Worm (Caenorhabditis elegans): Measurements from ENCODE around the gene F44E2.3.

DNA sequence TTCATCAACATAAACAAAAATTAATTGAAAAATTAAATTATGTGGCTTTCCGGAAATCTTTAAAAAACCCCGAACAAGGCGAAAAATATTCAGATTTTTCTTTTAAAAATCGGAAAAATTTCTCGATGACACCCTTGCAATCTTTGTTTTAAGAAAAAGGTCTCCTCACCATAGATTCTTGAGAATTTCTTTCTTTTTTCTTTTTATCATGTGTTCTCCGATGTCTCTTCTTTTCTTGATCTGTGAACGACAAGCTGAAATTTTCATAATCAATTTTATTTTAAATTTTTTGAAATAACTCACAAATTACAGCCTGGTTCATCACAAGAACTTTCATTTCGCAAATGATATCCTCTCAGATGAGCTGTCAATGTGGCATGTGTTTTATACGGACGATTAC, 37.9 kb downstream of the F44E2.3 start, which contains the start of the genes zfp-1 and F54F2.14:
- TF ChIP-seq gmeb-2 (tag; optimal IDR thresholded peaks at IDR 0.05) (no peak), fkh-10 (GFP tag; optimal IDR thresholded peaks at IDR 0.05) (no peak), ama-1 (optimal IDR thresholded peaks at IDR 0.05) (no peak), hlh-30 (tag; optimal IDR thresholded peaks at IDR 0.05; ENCODE audit: insufficient read depth) (no peak)
